Fruit fly (Drosophila melanogaster) whole organism, pupa: ENCODE results near the gene U2af50.

ENCODE experiments used
- CG10348 ChIP-seq: fragments of 200-800 bp; sonication (Bioruptor generic); IDR thresholded peaks from 2 replicates; pipeline ENCODE4 v1.3.6; 2022; ENCODE audit warnings: missing biosample characterization, missing genetic modification characterization
- CG12605 ChIP-seq: fragments of 200-800 bp; sonication (Bioruptor generic); IDR thresholded peaks from 2 replicates; pipeline ENCODE4 v1.3.6; 2022; ENCODE audit warnings: missing biosample characterization, missing genetic modification characterization
- CG13204 ChIP-seq: fragments of 200-800 bp; sonication (Bioruptor generic); optimal IDR thresholded peaks from 2 replicates; lab custom pipeline; 2018; ENCODE audit warnings: missing biosample characterization, mild to moderate bottlenecking, missing genetic modification characterization, moderate library complexity
- CG14655 ChIP-seq: fragments of 200-800 bp; sonication (Bioruptor generic); optimal IDR thresholded peaks from 3 replicates; lab custom pipeline; 2017; ENCODE audit warnings: mild to moderate bottlenecking, missing biosample characterization, missing genetic modification reagents, missing genetic modification characterization
- CG15710 ChIP-seq: fragments of 200-800 bp; sonication (Bioruptor generic); optimal IDR thresholded peaks from 2 replicates; lab custom pipeline; 2018; ENCODE audit warnings: missing biosample characterization, mild to moderate bottlenecking, missing genetic modification characterization, moderate library complexity
- CG17806 ChIP-seq: fragments of 200-800 bp; sonication (Bioruptor generic); optimal IDR thresholded peaks from 2 replicates; lab custom pipeline; 2018; ENCODE audit warnings: missing biosample characterization, mild to moderate bottlenecking, missing genetic modification characterization, moderate library complexity
- CG32121 ChIP-seq: fragments of 200-800 bp; sonication (Bioruptor generic); IDR thresholded peaks from 2 replicates; pipeline ENCODE4 v1.3.6; 2022; ENCODE audit warnings: missing biosample characterization, missing genetic modification characterization
- CG34367 ChIP-seq: fragments of 200-800 bp; sonication (Bioruptor generic); optimal IDR thresholded peaks from 2 replicates; lab custom pipeline; 2018; ENCODE audit warnings: missing biosample characterization, mild to moderate bottlenecking, missing genetic modification characterization
- CG4496 ChIP-seq: fragments of 200-800 bp; sonication (Bioruptor generic); IDR thresholded peaks from 3 replicates; pipeline ENCODE4 v1.3.6; 2022; ENCODE audit warnings: missing biosample characterization, missing genetic modification characterization
- CG8159 ChIP-seq: fragments of 200-800 bp; sonication (Bioruptor generic); optimal IDR thresholded peaks from 3 replicates; lab custom pipeline; 2018; ENCODE audit warnings: missing biosample characterization, mild to moderate bottlenecking, missing genetic modification characterization, moderate library complexity
- CG8301 ChIP-seq: fragments of 200-800 bp; sonication (Bioruptor generic); optimal IDR thresholded peaks from 2 replicates; lab custom pipeline; 2018; ENCODE audit warnings: missing biosample characterization, mild to moderate bottlenecking, missing genetic modification characterization
- CG9948 ChIP-seq: fragments of 200-800 bp; sonication (Bioruptor generic); optimal IDR thresholded peaks from 2 replicates; lab custom pipeline; 2018; ENCODE audit warnings: missing biosample characterization, mild to moderate bottlenecking, missing genetic modification characterization, moderate library complexity
- D1 ChIP-seq: fragments of 200-800 bp; sonication (Bioruptor generic); optimal IDR thresholded peaks from 2 replicates; lab custom pipeline; 2018; ENCODE audit warnings: missing biosample characterization, mild to moderate bottlenecking, missing genetic modification characterization, moderate library complexity
- EcR ChIP-seq: fragments of 200-800 bp; sonication (Bioruptor generic); optimal IDR thresholded peaks from 3 replicates; lab custom pipeline; 2019; ENCODE audit warnings: missing biosample characterization, missing genetic modification characterization, mild to moderate bottlenecking, moderate library complexity, missing genetic modification reagents
- Ets98B ChIP-seq: fragments of 200-800 bp; sonication (Bioruptor generic); IDR thresholded peaks from 2 replicates; pipeline ENCODE4 v1.3.6; 2022; ENCODE audit warnings: missing biosample characterization, missing genetic modification characterization
- Pif1A ChIP-seq: fragments of 200-800 bp; sonication (Bioruptor generic); optimal IDR thresholded peaks from 3 replicates; lab custom pipeline; 2016; ENCODE audit warnings: missing biosample characterization, missing genetic modification characterization
- Pif1B ChIP-seq: fragments of 200-800 bp; sonication (Bioruptor generic); optimal IDR thresholded peaks from 3 replicates; lab custom pipeline; 2016; ENCODE audit warnings: missing biosample characterization, missing genetic modification characterization
- Snoo ChIP-seq: fragments of 200-800 bp; sonication (Bioruptor generic); optimal IDR thresholded peaks from 3 replicates; lab custom pipeline; 2017; ENCODE audit warnings: missing biosample characterization, mild to moderate bottlenecking, missing genetic modification characterization, inconsistent platforms
- fd96Ca ChIP-seq: fragments of 200-800 bp; sonication (Bioruptor generic); IDR thresholded peaks from 3 replicates; pipeline ENCODE4 v1.3.6; 2022; ENCODE audit warnings: missing biosample characterization, missing genetic modification characterization
- gl ChIP-seq: fragments of 200-800 bp; sonication (Bioruptor generic); optimal IDR thresholded peaks from 2 replicates; lab custom pipeline; 2018; ENCODE audit warnings: missing biosample characterization, mild to moderate bottlenecking, missing genetic modification characterization
- rn ChIP-seq: fragments of 200-800 bp; sonication (Bioruptor generic); IDR thresholded peaks from 2 replicates; pipeline ENCODE4 v1.3.6; 2022; ENCODE audit warnings: missing biosample characterization, missing genetic modification characterization

Gene U2af50

dm6 chrX:16373541-16373940 is 14.7 kb upstream of the U2af50 start:
- TF ChIP-seq CG8301 (tag; lab: Kevin White, UChicago) = no peak
- TF ChIP-seq Snoo = no peak
- TF ChIP-seq rn = no peak
- TF ChIP-seq gl (tag; lab: Kevin White, UChicago) = no peak
- no peak for TF ChIP-seq CG14655 (GFP tag; lab: Kevin White, UChicago)
- TF ChIP-seq CG13204 (GFP tag; lab: Kevin White, UChicago) = no peak
- TF ChIP-seq CG9948 (tag; lab: Kevin White, UChicago) = peak; percentile 3
- peak; percentile 25 for TF ChIP-seq CG17806
- TF ChIP-seq CG32121 (GFP tag; lab: Robert Waterston, UW) = peak; percentile 37; the same call in 1 of the 2 replicates
- peak; percentile 71; the same call in 2 of the 3 replicates for TF ChIP-seq CG4496 (GFP tag; lab: Robert Waterston, UW)
- no peak for TF ChIP-seq CG10348 (GFP tag; lab: Robert Waterston, UW)
- TF ChIP-seq CG34367 (tag; lab: Kevin White, UChicago) = peak; percentile 39
- no peak for TF ChIP-seq CG8159 (tag; lab: Kevin White, UChicago)
- TF ChIP-seq CG12605 (GFP tag; lab: Robert Waterston, UW) = peak; percentile 67
- TF ChIP-seq CG15710 (tag; lab: Kevin White, UChicago) = peak; percentile 24
- peak; percentile 75 for TF ChIP-seq Ets98B (GFP tag; lab: Robert Waterston, UW)
- no peak for TF ChIP-seq D1
- no peak for TF ChIP-seq EcR (GFP tag; lab: Kevin White, UChicago)
- no peak for TF ChIP-seq fd96Ca (GFP tag; lab: Robert Waterston, UW)
- no peak for TF ChIP-seq Pif1A (GFP tag; lab: Kevin White, UChicago)
- peak; percentile 39 for TF ChIP-seq Pif1B (GFP tag; lab: Kevin White, UChicago)

- TF ChIP-seq D1 = no peak
- TF ChIP-seq CG12605 (GFP tag; lab: Robert Waterston, UW) = peak; percentile 73
- TF ChIP-seq gl (tag; lab: Kevin White, UChicago) = peak; percentile 54
Measured at dm6 chrX:16372492-16373350, 13.9 kb upstream of the U2af50 start, which contains the start of gene Fur2. Fur2 (plus strand) TSS chrX:16373086.

dm6 chrX:16371923-16372322 is 13.1 kb upstream of the U2af50 start:
- no peak for TF ChIP-seq fd96Ca (GFP tag; lab: Robert Waterston, UW)
- no peak for TF ChIP-seq rn
- TF ChIP-seq CG17806 = peak; percentile 28
- peak; percentile 51 for TF ChIP-seq D1
- peak; percentile 14 for TF ChIP-seq Pif1B (GFP tag; lab: Kevin White, UChicago)
- no peak for TF ChIP-seq CG12605 (GFP tag; lab: Robert Waterston, UW)

dm6 chrX:16368585-16368984 is 9.7 kb upstream of the U2af50 start:
- TF ChIP-seq Pif1B (GFP tag; lab: Kevin White, UChicago) (no peak), CG8159 (tag; lab: Kevin White, UChicago) (no peak), CG17806 (no peak), CG13204 (GFP tag; lab: Kevin White, UChicago) (no peak), rn (no peak), CG4496 (GFP tag; lab: Robert Waterston, UW) (no peak), CG8301 (tag; lab: Kevin White, UChicago) (no peak), CG15710 (tag; lab: Kevin White, UChicago) (no peak), CG10348 (GFP tag; lab: Robert Waterston, UW) (no peak), Pif1A (GFP tag; lab: Kevin White, UChicago) (no peak), Snoo (no peak), fd96Ca (GFP tag; lab: Robert Waterston, UW) (no peak), CG12605 (GFP tag; lab: Robert Waterston, UW) (no peak)
- TF ChIP-seq, all 21 proteins: peak for 0

dm6 chrX:16361306-16361705 is 2.5 kb upstream of the U2af50 start, which contains the start of gene nonA:
nonA (plus strand) TSS chrX:16361569.
- TF ChIP-seq Snoo (no peak), Pif1A (GFP tag; lab: Kevin White, UChicago) (peak; percentile 3), Pif1B (GFP tag; lab: Kevin White, UChicago) (peak; percentile 20), CG4496 (GFP tag; lab: Robert Waterston, UW) (no peak)

- no peak for TF ChIP-seq CG34367 (tag; lab: Kevin White, UChicago)
- TF ChIP-seq EcR (GFP tag; lab: Kevin White, UChicago) = no peak
- TF ChIP-seq Ets98B (GFP tag; lab: Robert Waterston, UW) = no peak
- no peak for TF ChIP-seq CG17806
- TF ChIP-seq Snoo = no peak
- no peak for TF ChIP-seq CG14655 (GFP tag; lab: Kevin White, UChicago)
- no peak for TF ChIP-seq rn
- TF ChIP-seq D1 = no peak
- no peak for TF ChIP-seq CG4496 (GFP tag; lab: Robert Waterston, UW)
- TF ChIP-seq CG10348 (GFP tag; lab: Robert Waterston, UW) = no peak
- TF ChIP-seq CG12605 (GFP tag; lab: Robert Waterston, UW) = no peak
- TF ChIP-seq CG15710 (tag; lab: Kevin White, UChicago) = no peak
- no peak for TF ChIP-seq CG8301 (tag; lab: Kevin White, UChicago)
- TF ChIP-seq Pif1B (GFP tag; lab: Kevin White, UChicago) = no peak
Measured at dm6 chrX:16350062-16350461, 8.8 kb downstream of the U2af50 start, which contains the start of gene sl. sl (plus strand) TSS chrX:16350315.
